Fruit fly (Drosophila melanogaster): ENCODE results near the gene CG7778.

The CG7778 gene

dm6 chr2L:8311091-8311490 lies 35.3 kb upstream of the CG7778 start, which contains the start of the genes CG7810 and CG7806 (continued):
- peak; percentile 82 for TF ChIP-seq CG10959 (GFP tag; IDR thresholded peaks at IDR 0.05)
- TF ChIP-seq sob (GFP tag; IDR thresholded peaks at IDR 0.05), result peak; percentile 94
- TF ChIP-seq ewg (GFP tag; optimal IDR thresholded peaks at IDR 0.05), result peak; percentile 81
- TF ChIP-seq Dp (GFP tag; optimal IDR thresholded peaks at IDR 0.05), result peak; percentile 36
- TF ChIP-seq run (tag; optimal IDR thresholded peaks at IDR 0.05), result no peak
- peak; percentile 79 for TF ChIP-seq Optix (GFP tag; IDR thresholded peaks at IDR 0.05)
- peak; percentile 87 for TF ChIP-seq CG9817 (tag; optimal IDR thresholded peaks at IDR 0.05)
- 0 out of 3 replicates have a peak, but pooled peaks have one; percentile 48 for TF ChIP-seq z (GFP tag; IDR thresholded peaks at IDR 0.05)
- TF ChIP-seq jing (GFP tag; optimal IDR thresholded peaks at IDR 0.05), result peak; percentile 58
- TF ChIP-seq HmgZ (tag; optimal IDR thresholded peaks at IDR 0.05), result peak; percentile 93
- peak; percentile 72 for TF ChIP-seq CG3163 (GFP tag; optimal IDR thresholded peaks at IDR 0.05)
- no peak for TF ChIP-seq D (optimal IDR thresholded peaks at IDR 0.05)
- TF ChIP-seq D (GFP tag; optimal IDR thresholded peaks at IDR 0.05), result peak; percentile 77
- TF ChIP-seq az2 (GFP tag; optimal IDR thresholded peaks at IDR 0.05), result peak; percentile 93
- peak; percentile 85 for TF ChIP-seq jumu (GFP tag; optimal IDR thresholded peaks at IDR 0.05)
- peak; percentile 93 for TF ChIP-seq CG30403 (GFP tag; optimal IDR thresholded peaks at IDR 0.05)
- TF ChIP-seq Ets97D (GFP tag; optimal IDR thresholded peaks at IDR 0.05), result peak; percentile 82
- 0 out of 4 replicates have a peak, but pooled peaks have one; percentile 12 for TF ChIP-seq chinmo (GFP tag; IDR thresholded peaks at IDR 0.05; ENCODE audit: partially characterized antibody)
- 0 out of 3 replicates have a peak, but pooled peaks have one; percentile 13 for TF ChIP-seq Doc3 (GFP tag; IDR thresholded peaks at IDR 0.05; ENCODE audit: partially characterized antibody)
- peak; percentile 69 for TF ChIP-seq CG7271 (tag; optimal IDR thresholded peaks at IDR 0.05)
- peak; percentile 86 for TF ChIP-seq wdn (GFP tag; IDR thresholded peaks at IDR 0.05)
- peak; percentile 91 for TF ChIP-seq CG13123 (GFP tag; optimal IDR thresholded peaks at IDR 0.05)
- TF ChIP-seq gce (GFP tag; IDR thresholded peaks at IDR 0.05), result peak; percentile 77; the same call in 2 of the 3 replicates
- peak; percentile 86 for TF ChIP-seq CG7786 (GFP tag; optimal IDR thresholded peaks at IDR 0.05)
- peak; percentile 58 for TF ChIP-seq CG16815 (GFP tag; optimal IDR thresholded peaks at IDR 0.05)
- peak; percentile 88 for TF ChIP-seq tin (GFP tag; optimal IDR thresholded peaks at IDR 0.05)
- TF ChIP-seq lab (GFP tag; optimal IDR thresholded peaks at IDR 0.05), result no peak
- peak; percentile 50; the same call in 1 of the 2 replicates for TF ChIP-seq CG8765 (GFP tag; IDR thresholded peaks at IDR 0.05)
- TF ChIP-seq sisA (GFP tag; IDR thresholded peaks at IDR 0.05), result peak; percentile 84
- TF ChIP-seq hb (GFP tag; IDR thresholded peaks at IDR 0.05; ENCODE audit: partially characterized antibody), result no peak
- no peak for TF ChIP-seq CG1832 (GFP tag; optimal IDR thresholded peaks at IDR 0.05)
- TF ChIP-seq Fer1 (GFP tag; optimal IDR thresholded peaks at IDR 0.05), result peak; percentile 90
- no peak for TF ChIP-seq Hr39 (optimal IDR thresholded peaks at IDR 0.05)
- TF ChIP-seq lov (optimal IDR thresholded peaks at IDR 0.05), result no peak
- peak; percentile 67; the same call in 1 of the 3 replicates for TF ChIP-seq lov (GFP tag; IDR thresholded peaks at IDR 0.05)
- TF ChIP-seq ham (GFP tag; IDR thresholded peaks at IDR 0.05), result no peak; the same call in 1 of the 2 replicates
- TF ChIP-seq pzg (GFP tag; optimal IDR thresholded peaks at IDR 0.05), result peak; percentile 45
- 0 out of 2 replicates have a peak, but pooled peaks have one; percentile 27 for TF ChIP-seq inv (GFP tag; IDR thresholded peaks at IDR 0.05; ENCODE audit: partially characterized antibody)
- peak; percentile 89 for TF ChIP-seq Abd-B (GFP tag; optimal IDR thresholded peaks at IDR 0.05)
- TF ChIP-seq bcd (GFP tag; optimal IDR thresholded peaks at IDR 0.05), result peak; percentile 81
- peak; percentile 90 for TF ChIP-seq CG32532 (GFP tag; IDR thresholded peaks at IDR 0.05)
- TF ChIP-seq zen (tag; optimal IDR thresholded peaks at IDR 0.05), result peak; percentile 87
- TF ChIP-seq CG6791 (GFP tag; IDR thresholded peaks at IDR 0.05; ENCODE audit: partially characterized antibody), result 0 out of 3 replicates have a peak, but pooled peaks have one; percentile 5
- TF ChIP-seq CG1529 (GFP tag; optimal IDR thresholded peaks at IDR 0.05), result peak; percentile 86
- no peak for TF ChIP-seq oc (tag; optimal IDR thresholded peaks at IDR 0.05)
- peak; percentile 52 for TF ChIP-seq slou (GFP tag; optimal IDR thresholded peaks at IDR 0.05)
- TF ChIP-seq CG4328 (GFP tag; optimal IDR thresholded peaks at IDR 0.05), result peak; percentile 77
- TF ChIP-seq CG18619 (GFP tag; optimal IDR thresholded peaks at IDR 0.05), result peak; percentile 84
- TF ChIP-seq HLHmδ (GFP tag; optimal IDR thresholded peaks at IDR 0.05), result no peak
- TF ChIP-seq CG18599 (GFP tag; optimal IDR thresholded peaks at IDR 0.05), result no peak

All from whole organism, embryonic.